Fruit fly (Drosophila melanogaster) whole organism, embryonic: ENCODE data around the gene Sqor.

Experiments
- ATbp ChIP-seq: fragments of 200-800 bp; sonication (Bioruptor generic); optimal IDR thresholded peaks from 2 replicates; lab custom pipeline; 2017; ENCODE audit warnings: missing biosample characterization, mild to moderate bottlenecking, missing genetic modification characterization, missing genetic modification reagents
- Ada2b ChIP-seq: fragments of 200-800 bp; sonication (Bioruptor generic); IDR thresholded peaks from 2 replicates; pipeline ENCODE4 v1.3.6; 2022; ENCODE audit warnings: missing biosample characterization, missing genetic modification characterization
- Atf-2 ChIP-seq: fragments of 200-800 bp; sonication (Bioruptor generic); optimal IDR thresholded peaks from 2 replicates; lab custom pipeline; 2016; ENCODE audit warnings: missing biosample characterization, missing genetic modification characterization
- B-H1 ChIP-seq: fragments of 200-800 bp; sonication (Bioruptor generic); IDR thresholded peaks from 3 replicates; pipeline ENCODE4 v1.3.6; 2022; ENCODE audit warnings: missing biosample characterization, missing genetic modification characterization
- CG11085 ChIP-seq: fragments of 200-800 bp; sonication (Bioruptor generic); IDR thresholded peaks from 2 replicates; pipeline ENCODE4 v1.3.6; 2022; ENCODE audit warnings: missing biosample characterization, missing genetic modification characterization
- CG11560 ChIP-seq: fragments of 200-800 bp; sonication (Bioruptor generic); IDR thresholded peaks from 3 replicates; pipeline ENCODE4 v1.3.6; 2022; ENCODE audit warnings: missing biosample characterization, missing genetic modification characterization
- CG11695 ChIP-seq: fragments of 200-800 bp; sonication (Bioruptor generic); IDR thresholded peaks from 3 replicates; pipeline ENCODE4 v1.3.6; 2022; ENCODE audit warnings: missing biosample characterization, missing genetic modification characterization
- CG12769 ChIP-seq: fragments of 200-800 bp; sonication (Bioruptor generic); optimal IDR thresholded peaks from 2 replicates; lab custom pipeline; 2019; ENCODE audit warnings: missing biosample characterization, mild to moderate bottlenecking, missing genetic modification characterization, moderate library complexity
- CG13287 ChIP-seq: fragments of 200-800 bp; sonication (Bioruptor generic); IDR thresholded peaks from 2 replicates; pipeline ENCODE4 v1.3.6; 2022; ENCODE audit warnings: missing biosample characterization, missing genetic modification characterization; ENCODE audit not compliant: partially characterized antibody
- CG14965 ChIP-seq: fragments of 200-800 bp; sonication (Bioruptor generic); optimal IDR thresholded peaks from 2 replicates; lab custom pipeline; 2016; ENCODE audit warnings: missing biosample characterization, missing genetic modification characterization, borderline replicate concordance
- CG1529 ChIP-seq: fragments of 200-800 bp; sonication (Bioruptor generic); optimal IDR thresholded peaks from 3 replicates; lab custom pipeline; 2018; ENCODE audit warnings: missing biosample characterization, missing genetic modification characterization
- CG17359 ChIP-seq: fragments of 200-800 bp; sonication (Bioruptor generic); optimal IDR thresholded peaks from 3 replicates; lab custom pipeline; 2018; ENCODE audit warnings: missing biosample characterization, mild to moderate bottlenecking, missing genetic modification characterization, moderate library complexity
- CG30020 ChIP-seq: fragments of 200-800 bp; optimal IDR thresholded peaks from 2 replicates; lab custom pipeline; 2019; ENCODE audit warnings: missing biosample characterization, mild to moderate bottlenecking, missing genetic modification characterization, moderate library complexity
- CG3065 ChIP-seq: fragments of 200-800 bp; sonication (Bioruptor generic); optimal IDR thresholded peaks from 2 replicates; lab custom pipeline; 2016; ENCODE audit warnings: missing biosample characterization, missing genetic modification characterization
- CG32767 ChIP-seq: fragments of 200-800 bp; sonication (Bioruptor generic); IDR thresholded peaks from 2 replicates; pipeline ENCODE4 v1.3.6; 2022; ENCODE audit warnings: missing biosample characterization, missing genetic modification characterization
- CG32772 ChIP-seq: fragments of 200-800 bp; sonication (Bioruptor generic); IDR thresholded peaks from 2 replicates; pipeline ENCODE4 v1.3.6; 2022; ENCODE audit warnings: missing biosample characterization, missing genetic modification characterization
- CG4282 ChIP-seq: fragments of 200-800 bp; sonication (Bioruptor generic); optimal IDR thresholded peaks from 2 replicates; lab custom pipeline; 2016; ENCODE audit warnings: missing biosample characterization, missing genetic modification characterization
- CG4617 ChIP-seq: fragments of 200-800 bp; sonication (Bioruptor generic); optimal IDR thresholded peaks from 3 replicates; lab custom pipeline; 2016; ENCODE audit warnings: missing biosample characterization, missing genetic modification characterization, borderline replicate concordance
- CG6654 ChIP-seq: fragments of 200-800 bp; sonication (Bioruptor generic); optimal IDR thresholded peaks from 2 replicates; lab custom pipeline; 2017; ENCODE audit warnings: missing biosample characterization, mild to moderate bottlenecking, missing genetic modification characterization
- CG6854 ChIP-seq: fragments of 200-800 bp; sonication (Bioruptor generic); optimal IDR thresholded peaks from 3 replicates; lab custom pipeline; 2017; ENCODE audit warnings: missing biosample characterization, mild to moderate bottlenecking, missing genetic modification characterization
- CG7928 ChIP-seq: fragments of 200-800 bp; sonication (Bioruptor generic); optimal IDR thresholded peaks from 2 replicates; lab custom pipeline; 2017; ENCODE audit warnings: missing biosample characterization, mild to moderate bottlenecking, missing genetic modification characterization
- CG8359 ChIP-seq: fragments of 200-800 bp; sonication (Bioruptor generic); optimal IDR thresholded peaks from 2 replicates; lab custom pipeline; 2017; ENCODE audit warnings: missing biosample characterization, mild to moderate bottlenecking, missing genetic modification characterization, borderline replicate concordance
- CG8478 ChIP-seq: fragments of >200 bp; optimal IDR thresholded peaks from 2 replicates; lab custom pipeline; 2018
- D19B ChIP-seq: fragments of 200-800 bp; sonication (Bioruptor generic); optimal IDR thresholded peaks from 2 replicates; lab custom pipeline; 2017; ENCODE audit warnings: missing biosample characterization, mild to moderate bottlenecking, missing genetic modification characterization
- Dbx ChIP-seq: fragments of 200-800 bp; sonication (Bioruptor generic); IDR thresholded peaks from 3 replicates; pipeline ENCODE4 v1.3.6; 2022; ENCODE audit warnings: missing biosample characterization, missing genetic modification characterization
- Dp ChIP-seq: fragments of 200-800 bp; sonication (Bioruptor generic); optimal IDR thresholded peaks from 2 replicates; lab custom pipeline; 2018; ENCODE audit warnings: missing biosample characterization, mild to moderate bottlenecking, missing genetic modification characterization, moderate library complexity
- HHEX ChIP-seq: fragments of 200-800 bp; sonication (Bioruptor generic); optimal IDR thresholded peaks from 3 replicates; lab custom pipeline; 2017; ENCODE audit warnings: missing biosample characterization, mild to moderate bottlenecking, missing genetic modification characterization, missing genetic modification reagents
- Kr ChIP-seq: fragments of 200-800 bp; sonication (Bioruptor generic); optimal IDR thresholded peaks from 2 replicates; lab custom pipeline; 2017; ENCODE audit warnings: missing biosample characterization, mild to moderate bottlenecking, missing genetic modification characterization
- Nf-YC ChIP-seq: fragments of 200-800 bp; optimal IDR thresholded peaks from 3 replicates; lab custom pipeline; 2019; ENCODE audit warnings: missing biosample characterization, mild to moderate bottlenecking, missing genetic modification characterization, moderate library complexity
- Ssrp ChIP-seq: fragments of 200-800 bp; sonication (Bioruptor generic); optimal IDR thresholded peaks from 2 replicates; lab custom pipeline; 2018; ENCODE audit warnings: missing biosample characterization, mild to moderate bottlenecking, missing genetic modification characterization, moderate library complexity
- Stat92E ChIP-seq, 3 experiments: fragments of >200 bp in 2 of 3; fragments of 200-800 bp in 1 of 3; sonication (Bioruptor generic) in 1 of 3; optimal IDR thresholded peaks; 2 replicates each; lab custom pipeline; 2017 to 2019; ENCODE audit warnings: missing biosample characterization in 3 of 3, missing genetic modification characterization in 3 of 3, mild to moderate bottlenecking in 1 of 3, moderate library complexity in 1 of 3
- cas ChIP-seq: fragments of 200-800 bp; sonication (Bioruptor generic); IDR thresholded peaks from 2 replicates; pipeline ENCODE4 v1.3.6; 2022; ENCODE audit warnings: missing biosample characterization, missing genetic modification characterization
- chm ChIP-seq: fragments of 200-800 bp; sonication (Bioruptor generic); IDR thresholded peaks from 2 replicates; pipeline ENCODE4 v1.3.6; 2022; ENCODE audit warnings: missing biosample characterization, missing genetic modification characterization
- danr ChIP-seq: fragments of 200-800 bp; sonication (Bioruptor generic); IDR thresholded peaks from 2 replicates; pipeline ENCODE4 v1.3.6; 2022; ENCODE audit warnings: missing biosample characterization, missing genetic modification characterization
- dm ChIP-seq: fragments of 200-800 bp; sonication (Bioruptor generic); optimal IDR thresholded peaks from 3 replicates; lab custom pipeline; 2016; ENCODE audit warnings: missing biosample characterization, missing genetic modification characterization
- fd3F ChIP-seq: fragments of 200-800 bp; sonication (Bioruptor generic); optimal IDR thresholded peaks from 2 replicates; lab custom pipeline; 2018; ENCODE audit warnings: missing biosample characterization, mild to moderate bottlenecking, missing genetic modification characterization, moderate library complexity
- ind ChIP-seq: fragments of 200-800 bp; sonication (Bioruptor generic); optimal IDR thresholded peaks from 3 replicates; lab custom pipeline; 2016; ENCODE audit warnings: missing biosample characterization, missing genetic modification characterization
- inv ChIP-seq: fragments of 200-800 bp; sonication (Bioruptor generic); IDR thresholded peaks from 2 replicates; pipeline ENCODE4 v1.3.6; 2022; ENCODE audit warnings: missing biosample characterization, missing genetic modification characterization; ENCODE audit not compliant: partially characterized antibody
- knrl ChIP-seq: fragments of 200-800 bp; sonication (Bioruptor generic); IDR thresholded peaks from 3 replicates; pipeline ENCODE4 v1.3.6; 2022; ENCODE audit warnings: missing biosample characterization, missing genetic modification characterization; ENCODE audit not compliant: partially characterized antibody
- lbe ChIP-seq: fragments of 200-800 bp; sonication (Bioruptor generic); optimal IDR thresholded peaks from 2 replicates; lab custom pipeline; 2016; ENCODE audit warnings: missing biosample characterization, mild to moderate bottlenecking, missing genetic modification characterization
- odd ChIP-seq: fragments of 200-800 bp; sonication (Bioruptor generic); optimal IDR thresholded peaks from 2 replicates; lab custom pipeline; 2017; ENCODE audit warnings: missing biosample characterization, mild to moderate bottlenecking, missing genetic modification characterization
- pan ChIP-seq, 4 experiments: fragments of >200 bp in 3 of 4; fragments of 200-800 bp in 1 of 4; sonication (Bioruptor generic) in 1 of 4; optimal IDR thresholded peaks in 3 of 4; IDR thresholded peaks in 1 of 4; 2 replicates each; pipeline versions ENCODE4 v1.3.6 to Lab custom; 2017 to 2022; ENCODE audit warnings: missing biosample characterization in 2 of 4, missing genetic modification characterization in 2 of 4, mixed read lengths in 1 of 4
- pnt ChIP-seq: fragments of 200-800 bp; sonication (Bioruptor generic); optimal IDR thresholded peaks from 3 replicates; lab custom pipeline; 2016; ENCODE audit warnings: missing biosample characterization, missing genetic modification characterization
- pum ChIP-seq: fragments of 200-800 bp; sonication (Bioruptor generic); optimal IDR thresholded peaks from 2 replicates; lab custom pipeline; 2016; ENCODE audit warnings: missing biosample characterization, missing genetic modification characterization
- sisA ChIP-seq: fragments of 200-800 bp; sonication (Bioruptor generic); IDR thresholded peaks from 2 replicates; pipeline ENCODE4 v1.3.6; 2022; ENCODE audit warnings: missing biosample characterization, missing genetic modification characterization
- tap ChIP-seq: fragments of 200-800 bp; optimal IDR thresholded peaks from 3 replicates; lab custom pipeline; 2019; ENCODE audit warnings: missing biosample characterization, mild to moderate bottlenecking, missing genetic modification characterization, moderate library complexity
- tll ChIP-seq, 2 experiments: fragments of 200-800 bp in 1 of 2; fragments of >200 bp in 1 of 2; sonication (Bioruptor generic) in 1 of 2; optimal IDR thresholded peaks; 2 replicates each; lab custom pipeline; 2017 to 2019; ENCODE audit warnings: missing biosample characterization in 2 of 2, missing genetic modification characterization in 2 of 2, mild to moderate bottlenecking in 1 of 2, moderate library complexity in 1 of 2
- unpg ChIP-seq: fragments of 200-800 bp; sonication (Bioruptor generic); optimal IDR thresholded peaks from 3 replicates; lab custom pipeline; 2018; ENCODE audit warnings: missing biosample characterization, mild to moderate bottlenecking, missing genetic modification characterization, moderate library complexity
- vnd ChIP-seq: fragments of 200-800 bp; sonication (Bioruptor generic); IDR thresholded peaks from 3 replicates; pipeline ENCODE4 v1.3.6; 2022; ENCODE audit warnings: missing biosample characterization, missing genetic modification characterization; ENCODE audit not compliant: partially characterized antibody

The Sqor gene

DNA sequence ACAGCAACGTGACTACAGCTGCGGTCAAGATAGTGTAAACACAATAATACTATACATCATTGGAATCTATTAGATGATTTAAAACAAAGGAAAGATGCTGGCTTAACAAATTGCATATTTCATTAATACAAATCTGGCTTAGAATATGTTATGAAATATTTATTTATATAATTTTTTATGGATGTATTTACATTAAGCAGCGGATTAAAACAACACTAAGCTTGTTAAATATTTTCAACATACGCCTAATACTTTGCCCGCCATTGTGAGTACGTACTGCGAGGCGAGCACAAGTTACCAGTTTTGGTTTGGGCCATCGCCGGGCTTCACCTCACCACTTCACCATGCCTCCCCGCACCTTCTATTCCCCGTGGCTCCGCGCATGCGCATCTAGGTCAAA lies 29.9 kb downstream of the Sqor start:
- TF ChIP-seq ind (peak; percentile 60), tll (GFP tag; optimal IDR thresholded peaks at IDR 0.05; lab: Kevin White, UChicago) (no peak), dm (no peak), Nf-YC (peak; percentile 68), Atf-2 (GFP tag; lab: Kevin White, UChicago) (no peak), CG3065 (GFP tag; lab: Kevin White, UChicago) (no peak), inv (GFP tag; lab: Robert Waterston, UW) (no peak), CG11560 (no peak; the same call in 2 of the 3 replicates), CG8478 (lab: Kevin White, UChicago) (no peak), CG11695 (GFP tag; lab: Robert Waterston, UW) (peak; percentile 78), Ada2b (peak; percentile 58), pum (GFP tag; lab: Kevin White, UChicago) (no peak), danr (no peak), CG13287 (no peak), ATbp (GFP tag; lab: Kevin White, UChicago) (peak; percentile 69), Kr (no peak), CG6854 (GFP tag; lab: Kevin White, UChicago) (peak; percentile 59), chm (GFP tag; lab: Robert Waterston, UW) (no peak), B-H1 (no peak), CG4282 (GFP tag; lab: Kevin White, UChicago) (no peak), vnd (GFP tag; lab: Robert Waterston, UW) (no peak), pnt (GFP tag; lab: Kevin White, UChicago) (no peak), CG4617 (GFP tag; lab: Kevin White, UChicago) (no peak), Dp (no peak), CG32767 (GFP tag; lab: Robert Waterston, UW) (peak; percentile 75; the same call in 1 of the 2 replicates), CG6654 (GFP tag; lab: Kevin White, UChicago) (no peak), fd3F (GFP tag; lab: Kevin White, UChicago) (peak; percentile 52), Ssrp (tag; lab: Kevin White, UChicago) (peak; percentile 72), pan (optimal IDR thresholded peaks at IDR 0.05; lab: Kevin White, UChicago) (no peak), pan (GFP tag; optimal IDR thresholded peaks at IDR 0.05 in 1 of 2, IDR thresholded peaks at IDR 0.05 in 1 of 2) (peak in 1 of 2 experiments; percentile 69), CG7928 (GFP tag; lab: Kevin White, UChicago) (peak; percentile 8), unpg (GFP tag; lab: Kevin White, UChicago) (peak; percentile 81), HHEX (peak; percentile 40), CG8359 (GFP tag; lab: Kevin White, UChicago) (peak; percentile 15), CG12769 (tag; lab: Kevin White, UChicago) (peak; percentile 28), lbe (peak; percentile 75), CG1529 (GFP tag; lab: Kevin White, UChicago) (peak; percentile 58), Stat92E (GFP tag; optimal IDR thresholded peaks at IDR 0.05; lab: Kevin White, UChicago) (peak in 1 of 3 experiments; percentile 28), D19B (GFP tag; lab: Kevin White, UChicago) (no peak), knrl (GFP tag; lab: Robert Waterston, UW) (no peak), Dbx (GFP tag; lab: Robert Waterston, UW) (0 out of 3 replicates have a peak, but pooled peaks have one; percentile 25), CG30020 (tag; lab: Kevin White, UChicago) (peak; percentile 29), CG32772 (GFP tag; lab: Robert Waterston, UW) (peak; percentile 49; the same call in 1 of the 2 replicates), CG11085 (no peak), CG17359 (tag; lab: Kevin White, UChicago) (peak; percentile 81), odd (GFP tag; lab: Kevin White, UChicago) (peak; percentile 72), cas (GFP tag; lab: Robert Waterston, UW) (0 out of 2 replicates have a peak, but pooled peaks have one; percentile 10), tap (tag; lab: Kevin White, UChicago) (peak; percentile 81), sisA (GFP tag; lab: Robert Waterston, UW) (no peak; the same call in 1 of the 2 replicates), CG14965 (GFP tag; lab: Kevin White, UChicago) (no peak)
